Worm (Caenorhabditis elegans): ENCODE results near the gene str-14.

Gene str-14

ce11 chrV:16480919-16481630 lies 26.1 kb upstream of the str-14 start, which contains the start of the genes F57E7.4 and spig-6:
TSS of gene F57E7.4 (minus strand) at chrV:16481019.
TSS of gene spig-6 (plus strand) at chrV:16481580.
- TF ChIP-seq mec-3 (tag; optimal IDR thresholded peaks at IDR 0.05; ENCODE audit: borderline replicate concordance) (no peak), che-1 (tag; optimal IDR thresholded peaks at IDR 0.05) (no peak), fax-1 (tag; optimal IDR thresholded peaks at IDR 0.05) (no peak), tbx-2 (tag; optimal IDR thresholded peaks at IDR 0.05) (no peak), pax-1 (tag; optimal IDR thresholded peaks at IDR 0.05) (no peak)

ce11 chrV:16479275-16479674 lies 24.3 kb upstream of the str-14 start, which contains the start of gene T08G3.11:
TSS of gene T08G3.11 (minus strand) at chrV:16479375.
- TF ChIP-seq hlh-15 (tag; optimal IDR thresholded peaks at IDR 0.05) (no peak), ceh-45 (GFP tag; IDR thresholded peaks at IDR 0.05) (no peak), ceh-24 (tag; optimal IDR thresholded peaks at IDR 0.05) (no peak), rnt-1 (tag; optimal IDR thresholded peaks at IDR 0.05) (no peak), lim-6 (tag; optimal IDR thresholded peaks at IDR 0.05) (no peak), T23F11.4 (GFP tag; optimal IDR thresholded peaks at IDR 0.05) (no peak), pha-2 (tag; optimal IDR thresholded peaks at IDR 0.05) (no peak), hlh-13 (GFP tag; optimal IDR thresholded peaks at IDR 0.05) (no peak), syd-9 (tag; optimal IDR thresholded peaks at IDR 0.05) (no peak), dmd-4 (tag; optimal IDR thresholded peaks at IDR 0.05; ENCODE audit: borderline replicate concordance) (no peak), ama-1 (optimal IDR thresholded peaks at IDR 0.05) (no peak)

ce11 chrV:16471995-16472563 lies 17.1 kb upstream of the str-14 start, which contains the start of gene srw-35:
TSS of gene srw-35 (plus strand) at chrV:16472513.
- no peak for TF ChIP-seq nhr-232 (tag; optimal IDR thresholded peaks at IDR 0.05)
- TF ChIP-seq che-1 (tag; optimal IDR thresholded peaks at IDR 0.05): no peak
- TF ChIP-seq ceh-22 (tag; optimal IDR thresholded peaks at IDR 0.05): no peak
- no peak for TF ChIP-seq lin-11 (tag; optimal IDR thresholded peaks at IDR 0.05)
- no peak for TF ChIP-seq syd-9 (tag; optimal IDR thresholded peaks at IDR 0.05)
- TF ChIP-seq pha-4 (tag; optimal IDR thresholded peaks at IDR 0.05): no peak
- no peak for TF ChIP-seq ceh-24 (tag; optimal IDR thresholded peaks at IDR 0.05)
- no peak for TF ChIP-seq pat-9 (tag; optimal IDR thresholded peaks at IDR 0.05)
- TF ChIP-seq pqm-1 (tag; optimal IDR thresholded peaks at IDR 0.05): no peak
- TF ChIP-seq ceh-48 (tag; optimal IDR thresholded peaks at IDR 0.05): no peak
- no peak for TF ChIP-seq hlh-8 (tag; optimal IDR thresholded peaks at IDR 0.05)
- no peak for TF ChIP-seq sdc-2 (tag; optimal IDR thresholded peaks at IDR 0.05)
- no peak for TF ChIP-seq hlh-15 (tag; optimal IDR thresholded peaks at IDR 0.05)
- TF ChIP-seq gmeb-2 (tag; optimal IDR thresholded peaks at IDR 0.05): no peak
- no peak for TF ChIP-seq eyg-1 (tag; optimal IDR thresholded peaks at IDR 0.05)
- no peak for TF ChIP-seq ceh-30 (tag; optimal IDR thresholded peaks at IDR 0.05)

ce11 chrV:16470916-16471315 lies 16.0 kb upstream of the str-14 start, which contains the start of gene srh-138:
TSS of gene srh-138 (minus strand) at chrV:16471016.
- TF ChIP-seq tbx-7 (tag; optimal IDR thresholded peaks at IDR 0.05) (no peak), fkh-6 (tag; optimal IDR thresholded peaks at IDR 0.05) (no peak), hlh-30 (tag; optimal IDR thresholded peaks at IDR 0.05; ENCODE audit: insufficient read depth) (no peak), fax-1 (tag; optimal IDR thresholded peaks at IDR 0.05) (no peak), ets-4 (tag; optimal IDR thresholded peaks at IDR 0.05) (no peak), K02D7.2 (tag; optimal IDR thresholded peaks at IDR 0.05) (no peak), pax-1 (tag; optimal IDR thresholded peaks at IDR 0.05) (no peak), ahr-1 (tag; optimal IDR thresholded peaks at IDR 0.05) (no peak), T23F11.4 (GFP tag; optimal IDR thresholded peaks at IDR 0.05) (no peak), gmeb-2 (tag; optimal IDR thresholded peaks at IDR 0.05) (no peak)

ce11 chrV:16467840-16468239 lies 12.9 kb upstream of the str-14 start, which contains the start of gene sru-44:
TSS of gene sru-44 (minus strand) at chrV:16467940.
- TF ChIP-seq ceh-30 (tag; optimal IDR thresholded peaks at IDR 0.05): no peak
- no peak for TF ChIP-seq lin-11 (tag; optimal IDR thresholded peaks at IDR 0.05)
- TF ChIP-seq unc-3 (GFP tag; conservative IDR thresholded peaks at IDR 0.05): no peak
- no peak for TF ChIP-seq unc-3 (tag; optimal IDR thresholded peaks at IDR 0.05)
- TF ChIP-seq ceh-18 (tag; optimal IDR thresholded peaks at IDR 0.05): no peak
- TF ChIP-seq pha-2 (tag; optimal IDR thresholded peaks at IDR 0.05): no peak
- TF ChIP-seq dve-1 (tag; optimal IDR thresholded peaks at IDR 0.05): no peak
- TF ChIP-seq ceh-6 (GFP tag; optimal IDR thresholded peaks at IDR 0.05): no peak
- no peak for TF ChIP-seq pax-1 (tag; optimal IDR thresholded peaks at IDR 0.05)
- TF ChIP-seq K09A11.1 (tag; optimal IDR thresholded peaks at IDR 0.05; ENCODE audit: insufficient read depth): no peak
- no peak for TF ChIP-seq ceh-2 (tag; optimal IDR thresholded peaks at IDR 0.05)
- no peak for TF ChIP-seq ceh-34 (tag; optimal IDR thresholded peaks at IDR 0.05)
- no peak for TF ChIP-seq ceh-48 (tag; optimal IDR thresholded peaks at IDR 0.05)
- no peak for TF ChIP-seq fkh-10 (GFP tag; optimal IDR thresholded peaks at IDR 0.05)
- TF ChIP-seq ttx-3 (tag; optimal IDR thresholded peaks at IDR 0.05): no peak
- TF ChIP-seq pha-4 (tag; optimal IDR thresholded peaks at IDR 0.05): no peak
